Worm (Caenorhabditis elegans) whole organism, L2 larva: ENCODE data around the gene T27E7.1.

Source experiments
- F13H6.1 ChIP-seq: sonication (generic microtip); optimal IDR thresholded peaks from 2 replicates; lab custom pipeline; 2016; ENCODE audit warnings: missing genetic modification characterization, missing compliant biosample characterization
- ZK546.5 ChIP-seq: sonication (generic microtip); optimal IDR thresholded peaks from 2 replicates; lab custom pipeline; 2017; ENCODE audit warnings: missing biosample characterization, missing genetic modification characterization
- ceh-82 ChIP-seq: fragments of 150-350 bp; optimal IDR thresholded peaks from 2 replicates; lab custom pipeline; 2014; ENCODE audit warnings: missing biosample characterization, missing genetic modification characterization
- fos-1 ChIP-seq: fragments of 150-350 bp; optimal IDR thresholded peaks from 2 replicates; lab custom pipeline; 2014; ENCODE audit warnings: missing biosample characterization, missing genetic modification characterization
- lin-39 ChIP-seq: fragments of 150-350 bp; optimal IDR thresholded peaks from 2 replicates; lab custom pipeline; 2014; ENCODE audit warnings: missing biosample characterization, missing genetic modification reagents, missing genetic modification characterization
- mab-5 ChIP-seq: fragments of 150-350 bp; optimal IDR thresholded peaks from 2 replicates; lab custom pipeline; 2014; ENCODE audit warnings: missing biosample characterization, missing genetic modification characterization
- unc-39 ChIP-seq: fragments of 150-350 bp; optimal IDR thresholded peaks from 2 replicates; lab custom pipeline; 2014; ENCODE audit warnings: missing biosample characterization, missing genetic modification characterization
- unc-62 ChIP-seq: fragments of 150-350 bp; optimal IDR thresholded peaks from 2 replicates; lab custom pipeline; 2014; ENCODE audit warnings: missing biosample characterization, missing genetic modification reagents, missing genetic modification characterization
- ztf-11 ChIP-seq: sonication (generic microtip); optimal IDR thresholded peaks from 2 replicates; lab custom pipeline; 2017; ENCODE audit warnings: missing biosample characterization, missing genetic modification characterization

DNA sequence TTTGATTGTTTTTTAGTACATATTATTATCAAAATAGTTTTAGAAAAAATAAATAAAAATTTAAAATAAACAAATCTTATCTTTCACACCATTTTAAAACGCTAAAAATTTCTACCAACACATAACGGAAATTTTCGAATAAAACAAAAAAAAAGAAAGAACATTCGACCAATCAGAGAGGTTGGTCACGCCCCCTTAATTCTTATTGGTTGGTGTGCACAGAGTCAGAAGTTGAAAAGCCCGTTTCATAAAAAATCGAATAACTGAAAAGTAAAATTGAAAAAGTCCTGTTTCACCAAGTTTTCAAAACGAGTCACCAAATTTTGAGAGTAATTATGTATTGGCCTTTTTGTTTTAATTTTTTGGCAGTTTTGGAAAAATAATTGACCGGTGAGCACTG lies 28.4 kb upstream of the T27E7.1 start:
- TF ChIP-seq ztf-11 (tag; lab: Kevin White, UChicago) (no peak), ceh-82 (tag; lab: Kevin White, UChicago) (no peak), unc-39 (tag; lab: Kevin White, UChicago) (no peak), unc-62 (GFP tag; lab: Kevin White, UChicago) (no peak), lin-39 (tag; lab: Kevin White, UChicago) (no peak), F13H6.1 (tag; lab: Kevin White, UChicago) (no peak), ZK546.5 (tag; lab: Kevin White, UChicago) (no peak), fos-1 (no peak), mab-5 (no peak)
